4 worm cellular contexts compared by ENCODE assay signal in genomic region chrIII:5453290-5453689, ce11.
TF ChIP-seq lines count a peak whose summit lies in the region.

Gene F48E8.4, plus strand, starts transcription at chrIII:5453590.

TF ChIP-seq in whole organism, L2 larva, 48 proteins besides CTCF, POLR2A, EP300 and RAD21:
- TF ChIP-seq lin-11 (tag; optimal IDR thresholded peaks at IDR 0.05; lab: Kevin White, UChicago) (no peak), ceh-82 (tag; optimal IDR thresholded peaks at IDR 0.05; lab: Kevin White, UChicago) (no peak), nhr-25 (tag; optimal IDR thresholded peaks at IDR 0.05; lab: Kevin White, UChicago) (peak; percentile 54)
TF ChIP-seq in whole organism, L2 larva: peak in this region for 1.

TF ChIP-seq in whole organism, L3 larva, 47 proteins besides CTCF, POLR2A, EP300 and RAD21:
- TF ChIP-seq nhr-25 (tag; optimal IDR thresholded peaks at IDR 0.05; lab: Kevin White, UChicago) (peak; percentile 13), hmg-11 (tag; optimal IDR thresholded peaks at IDR 0.05; lab: Kevin White, UChicago) (no peak), fos-1 (tag; optimal IDR thresholded peaks at IDR 0.05; lab: Kevin White, UChicago) (no peak)
TF ChIP-seq in whole organism, L3 larva: peak in this region for 1.

TF ChIP-seq in whole organism, L4 larva, 104 proteins besides CTCF, POLR2A, EP300 and RAD21:
- TF ChIP-seq php-3 (GFP tag; IDR thresholded peaks at IDR 0.05; lab: Robert Waterston, UW), result no peak
- no peak for TF ChIP-seq zip-2 (tag; optimal IDR thresholded peaks at IDR 0.05; lab: Kevin White, UChicago)
- TF ChIP-seq T26A8.4 (GFP tag; IDR thresholded peaks at IDR 0.05; lab: Robert Waterston, UW), result 0 out of 2 replicates have a peak, but pooled peaks have one; percentile 20
- TF ChIP-seq F10B5.3 (tag; optimal IDR thresholded peaks at IDR 0.05; lab: Kevin White, UChicago), result no peak
- TF ChIP-seq aha-1 (tag; lab: Kevin White, UChicago), result peak; percentile 31
- no peak for TF ChIP-seq gei-8 (GFP tag; optimal IDR thresholded peaks at IDR 0.05; lab: Kevin White, UChicago)

TF ChIP-seq in whole organism, young adult, 124 proteins besides CTCF, POLR2A, EP300 and RAD21:
- TF ChIP-seq rpc-1 (optimal IDR thresholded peaks at IDR 0.05; lab: Kevin White, UChicago) (no peak), rpc-1 (tag; optimal IDR thresholded peaks at IDR 0.05; lab: Kevin White, UChicago) (no peak), repo-1 (tag; optimal IDR thresholded peaks at IDR 0.05; lab: Kevin White, UChicago) (peak; percentile 19), mcd-1 (GFP tag; IDR thresholded peaks at IDR 0.05; lab: Robert Waterston, UW) (0 out of 2 replicates have a peak, but pooled peaks have one; percentile 16), B0336.3 (GFP tag; IDR thresholded peaks at IDR 0.05; lab: Robert Waterston, UW) (0 out of 2 replicates have a peak, but pooled peaks have one; percentile 18), B0019.2 (GFP tag; conservative IDR thresholded peaks at IDR 0.05; lab: Robert Waterston, UW) (no peak), egrh-3 (GFP tag; IDR thresholded peaks at IDR 0.05; lab: Robert Waterston, UW) (no peak), F57A8.1 (GFP tag; optimal IDR thresholded peaks at IDR 0.05; lab: Kevin White, UChicago) (no peak), attf-3 (GFP tag; conservative IDR thresholded peaks at IDR 0.05; lab: Robert Waterston, UW) (no peak)
